Worm (Caenorhabditis elegans) whole organism, midembryonic: Measurements from ENCODE around the gene T24B8.3.

Experiments
- klf-2 ChIP-seq: fragments of 200-800 bp; sonication (Bioruptor generic); conservative IDR thresholded peaks from 2 replicates; pipeline ENCODE4 v1.3.6; 2022; ENCODE audit warnings: missing genetic modification reagents, missing genetic modification characterization, missing compliant biosample characterization
- tab-1 ChIP-seq: fragments of 200-800 bp; sonication (Bioruptor generic); IDR thresholded peaks from 2 replicates; pipeline ENCODE4 v1.3.6; 2022; ENCODE audit warnings: missing genetic modification characterization, missing compliant biosample characterization
- ztf-23 ChIP-seq: fragments of 200-800 bp; sonication (Bioruptor generic); IDR thresholded peaks from 2 replicates; pipeline ENCODE4 v1.3.6; 2022; ENCODE audit warnings: missing genetic modification reagents, missing genetic modification characterization, missing compliant biosample characterization

DNA sequence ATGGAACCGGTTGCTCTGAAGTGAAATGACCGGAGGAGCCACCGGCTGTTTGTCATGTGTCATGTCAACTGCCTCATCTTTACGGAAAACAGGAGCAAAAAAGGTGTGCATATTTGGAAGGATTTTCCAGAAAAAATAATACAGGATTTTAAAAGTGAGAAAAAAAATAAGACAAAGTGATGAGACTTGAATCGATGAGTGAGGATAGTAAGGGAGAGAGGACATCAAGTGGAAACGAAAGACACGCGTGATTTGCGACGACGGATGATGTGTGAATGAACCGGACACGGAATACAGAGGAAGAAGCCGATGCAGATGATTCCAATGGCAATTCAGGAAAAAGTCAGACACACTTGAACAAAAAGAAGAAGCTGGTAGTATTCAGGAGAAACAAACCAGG is 36.6 kb downstream of the T24B8.3 start:
- TF ChIP-seq klf-2 (GFP tag; lab: Robert Waterston, UW) (no peak), tab-1 (GFP tag; lab: Robert Waterston, UW) (no peak), ztf-23 (GFP tag; lab: Robert Waterston, UW) (no peak)
